Worm (Caenorhabditis elegans) whole organism, young adult: Measurements from ENCODE around the gene F56C3.10.

ENCODE experiments used
- C17E4.6 ChIP-seq: fragments of 200-800 bp; sonication (Bioruptor generic); IDR thresholded peaks from 2 replicates; pipeline ENCODE4 v1.3.6; 2022; ENCODE audit warnings: missing genetic modification reagents, missing genetic modification characterization, missing compliant biosample characterization
- F52B5.7 ChIP-seq: sonication (generic microtip); optimal IDR thresholded peaks from 2 replicates; lab custom pipeline; 2016; ENCODE audit warnings: mild to moderate bottlenecking, missing genetic modification characterization, missing compliant biosample characterization
- K11D2.4 ChIP-seq: fragments of 200-800 bp; sonication (Bioruptor generic); IDR thresholded peaks from 2 replicates; pipeline ENCODE4 v1.3.6; 2022; ENCODE audit warnings: missing genetic modification reagents, missing genetic modification characterization, missing compliant biosample characterization
- K12H6.12 ChIP-seq: fragments of 200-800 bp; sonication (Bioruptor generic); optimal IDR thresholded peaks from 2 replicates; lab custom pipeline; 2018; ENCODE audit warnings: mild to moderate bottlenecking, missing genetic modification characterization, missing compliant biosample characterization
- Y79H2A.3 ChIP-seq: fragments of 200-800 bp; sonication (Bioruptor generic); conservative IDR thresholded peaks from 2 replicates; pipeline ENCODE4 v1.3.6; 2022; ENCODE audit warnings: missing genetic modification reagents, missing genetic modification characterization, missing compliant biosample characterization
- Y95B8A.8 ChIP-seq: fragments of 200-800 bp; sonication (Bioruptor generic); IDR thresholded peaks from 2 replicates; pipeline ENCODE4 v1.3.6; 2022; ENCODE audit warnings: missing genetic modification reagents, missing genetic modification characterization, missing compliant biosample characterization
- ZK185.1 ChIP-seq: sonication (generic microtip); optimal IDR thresholded peaks from 2 replicates; lab custom pipeline; 2016; ENCODE audit warnings: mild to moderate bottlenecking, missing genetic modification characterization, missing compliant biosample characterization; ENCODE audit not compliant: poor library complexity, severe bottlenecking
- atf-7 ChIP-seq: sonication (generic microtip); optimal IDR thresholded peaks from 2 replicates; lab custom pipeline; 2017; ENCODE audit warnings: mild to moderate bottlenecking, missing genetic modification characterization, missing compliant biosample characterization
- athp-1 ChIP-seq: sonication (generic microtip); optimal IDR thresholded peaks from 2 replicates; lab custom pipeline; 2017; ENCODE audit warnings: mild to moderate bottlenecking, missing genetic modification characterization, missing compliant biosample characterization
- attf-6 ChIP-seq: fragments of 200-800 bp; sonication (Bioruptor generic); IDR thresholded peaks from 2 replicates; pipeline ENCODE4 v1.3.6; 2022; ENCODE audit warnings: missing genetic modification reagents, missing genetic modification characterization, missing compliant biosample characterization
- bed-2 ChIP-seq: fragments of 200-800 bp; sonication (Bioruptor generic); IDR thresholded peaks from 2 replicates; pipeline ENCODE4 v1.3.6; 2022; ENCODE audit warnings: missing genetic modification reagents, missing genetic modification characterization, missing compliant biosample characterization
- cebp-2 ChIP-seq: fragments of 200-800 bp; sonication (Bioruptor generic); IDR thresholded peaks from 2 replicates; pipeline ENCODE4 v1.3.6; 2022; ENCODE audit warnings: missing genetic modification characterization, missing compliant biosample characterization
- ceh-100 ChIP-seq: fragments of 200-800 bp; sonication (Bioruptor generic); IDR thresholded peaks from 2 replicates; pipeline ENCODE4 v1.3.6; 2022; ENCODE audit warnings: missing genetic modification reagents, missing genetic modification characterization, missing compliant biosample characterization
- ceh-40 ChIP-seq: fragments of 200-800 bp; sonication (Bioruptor generic); IDR thresholded peaks from 2 replicates; pipeline ENCODE4 v1.3.6; 2022; ENCODE audit warnings: missing genetic modification characterization, missing compliant biosample characterization
- ceh-58 ChIP-seq: fragments of 200-800 bp; sonication (Bioruptor generic); IDR thresholded peaks from 2 replicates; pipeline ENCODE4 v1.3.6; 2022; ENCODE audit warnings: missing genetic modification characterization, missing compliant biosample characterization
- chd-7 ChIP-seq: sonication (generic microtip); optimal IDR thresholded peaks from 2 replicates; lab custom pipeline; 2016; ENCODE audit warnings: mild to moderate bottlenecking, missing genetic modification characterization, moderate library complexity, missing compliant biosample characterization
- dpff-1 ChIP-seq: sonication (generic microtip); optimal IDR thresholded peaks from 2 replicates; lab custom pipeline; 2017; ENCODE audit warnings: mild to moderate bottlenecking, missing genetic modification characterization, missing compliant biosample characterization
- dpl-1 ChIP-seq: fragments of 150-350 bp; optimal IDR thresholded peaks from 2 replicates; lab custom pipeline; 2014; ENCODE audit warnings: missing biosample characterization, missing genetic modification reagents, missing genetic modification characterization
- egl-18 ChIP-seq: fragments of 200-800 bp; sonication (Bioruptor generic); IDR thresholded peaks from 2 replicates; pipeline ENCODE4 v1.3.6; 2022; ENCODE audit warnings: missing genetic modification reagents, missing genetic modification characterization, missing compliant biosample characterization
- egrh-3 ChIP-seq: fragments of 200-800 bp; sonication (Bioruptor generic); IDR thresholded peaks from 2 replicates; pipeline ENCODE4 v1.3.6; 2022; ENCODE audit warnings: missing genetic modification reagents, missing genetic modification characterization, missing compliant biosample characterization
- ets-4 ChIP-seq: fragments of 200-800 bp; sonication (Bioruptor generic); optimal IDR thresholded peaks from 2 replicates; lab custom pipeline; 2018; ENCODE audit warnings: mild to moderate bottlenecking, missing genetic modification characterization, missing compliant biosample characterization
- hlh-12 ChIP-seq: sonication (generic microtip); optimal IDR thresholded peaks from 2 replicates; lab custom pipeline; 2016; ENCODE audit warnings: missing genetic modification characterization, missing compliant biosample characterization
- hmg-1.2 ChIP-seq: fragments of 200-800 bp; sonication (Bioruptor generic); IDR thresholded peaks from 2 replicates; pipeline ENCODE4 v1.3.6; 2022; ENCODE audit warnings: missing genetic modification reagents, missing genetic modification characterization, missing compliant biosample characterization
- hmg-20 ChIP-seq: fragments of 200-800 bp; sonication (Bioruptor generic); IDR thresholded peaks from 2 replicates; pipeline ENCODE4 v1.3.6; 2022; ENCODE audit warnings: missing genetic modification reagents, missing genetic modification characterization, missing compliant biosample characterization
- hsf-1 ChIP-seq: fragments of 200-800 bp; sonication (Bioruptor generic); IDR thresholded peaks from 2 replicates; pipeline ENCODE4 v1.3.6; 2022; ENCODE audit warnings: missing genetic modification reagents, missing genetic modification characterization, missing compliant biosample characterization
- let-526 ChIP-seq: fragments of 200-800 bp; sonication (Bioruptor generic); IDR thresholded peaks from 2 replicates; pipeline ENCODE4 v1.3.6; 2022; ENCODE audit warnings: missing genetic modification reagents, missing genetic modification characterization, missing compliant biosample characterization
- lin-40 ChIP-seq: sonication (generic microtip); optimal IDR thresholded peaks from 2 replicates; lab custom pipeline; 2016; ENCODE audit warnings: missing genetic modification characterization, mild to moderate bottlenecking, missing compliant biosample characterization, missing genotype, missing genetic modification reagents
- lir-1 ChIP-seq: fragments of 200-800 bp; sonication (Bioruptor generic); conservative IDR thresholded peaks from 2 replicates; pipeline ENCODE4 v1.3.6; 2022; ENCODE audit warnings: missing genetic modification reagents, missing genetic modification characterization, missing compliant biosample characterization
- madf-3 ChIP-seq: fragments of 200-800 bp; sonication (Bioruptor generic); IDR thresholded peaks from 2 replicates; pipeline ENCODE4 v1.3.6; 2022; ENCODE audit warnings: missing genetic modification reagents, missing genetic modification characterization, missing compliant biosample characterization
- madf-8 ChIP-seq: fragments of 200-800 bp; sonication (Bioruptor generic); conservative IDR thresholded peaks from 2 replicates; pipeline ENCODE4 v1.3.6; 2022; ENCODE audit warnings: missing genetic modification reagents, missing genetic modification characterization, missing compliant biosample characterization
- mcd-1 ChIP-seq: fragments of 200-800 bp; sonication (Bioruptor generic); IDR thresholded peaks from 2 replicates; pipeline ENCODE4 v1.3.6; 2022; ENCODE audit warnings: missing genetic modification reagents, missing genetic modification characterization, missing compliant biosample characterization
- mel-28 ChIP-seq: sonication (generic microtip); optimal IDR thresholded peaks from 2 replicates; lab custom pipeline; 2016; ENCODE audit warnings: borderline replicate concordance, mild to moderate bottlenecking, missing genetic modification characterization, missing compliant biosample characterization
- mxl-1 ChIP-seq: sonication (generic microtip); optimal IDR thresholded peaks from 2 replicates; lab custom pipeline; 2016; ENCODE audit warnings: missing genetic modification characterization, missing compliant biosample characterization
- nfya-2 ChIP-seq: fragments of 200-800 bp; sonication (Bioruptor generic); IDR thresholded peaks from 2 replicates; pipeline ENCODE4 v1.3.6; 2022; ENCODE audit warnings: missing genetic modification reagents, missing genetic modification characterization, missing compliant biosample characterization
- nfyb-1 ChIP-seq: fragments of 200-800 bp; sonication (Bioruptor generic); IDR thresholded peaks from 2 replicates; pipeline ENCODE4 v1.3.6; 2022; ENCODE audit warnings: missing genetic modification reagents, missing genetic modification characterization, missing compliant biosample characterization
- nhr-120 ChIP-seq: fragments of 200-800 bp; sonication (Bioruptor generic); IDR thresholded peaks from 2 replicates; pipeline ENCODE4 v1.3.6; 2022; ENCODE audit warnings: missing genetic modification characterization, missing compliant biosample characterization
- nhr-179 ChIP-seq: sonication (generic microtip); optimal IDR thresholded peaks from 2 replicates; lab custom pipeline; 2016; ENCODE audit warnings: mild to moderate bottlenecking, missing genetic modification characterization, missing compliant biosample characterization
- nhr-90 ChIP-seq: sonication (generic microtip); optimal IDR thresholded peaks from 2 replicates; lab custom pipeline; 2016; ENCODE audit warnings: missing genotype, mild to moderate bottlenecking, missing genetic modification characterization, missing compliant biosample characterization
- snpc-1.3 ChIP-seq: sonication (generic microtip); optimal IDR thresholded peaks from 2 replicates; lab custom pipeline; 2017; ENCODE audit warnings: missing genetic modification characterization, mild to moderate bottlenecking, missing compliant biosample characterization, antibody characterized with exemption, moderate library complexity, missing genotype, missing genetic modification reagents; ENCODE audit not compliant: insufficient read depth
- snpc-4 ChIP-seq, 5 experiments: fragments of 150-350 bp in 1 of 5; sonication (generic microtip) in 4 of 5; optimal IDR thresholded peaks; 2 replicates each; lab custom pipeline; 2014 to 2018; ENCODE audit warnings: missing genetic modification characterization in 5 of 5, missing biosample characterization in 3 of 5, antibody characterized with exemption in 2 of 5, mild to moderate bottlenecking in 2 of 5, missing compliant biosample characterization in 2 of 5, missing genotype in 2 of 5, moderate library complexity in 2 of 5, missing genetic modification reagents in 1 of 5
- unc-130 ChIP-seq: sonication (generic microtip); optimal IDR thresholded peaks from 2 replicates; lab custom pipeline; 2016; ENCODE audit warnings: missing genetic modification reagents, missing genetic modification characterization, missing compliant biosample characterization
- zfh-2 ChIP-seq: fragments of 200-800 bp; sonication (Bioruptor generic); conservative IDR thresholded peaks from 2 replicates; pipeline ENCODE4 v1.3.6; 2022; ENCODE audit warnings: missing genetic modification reagents, missing genetic modification characterization, missing compliant biosample characterization
- ztf-25 ChIP-seq: fragments of 200-800 bp; sonication (Bioruptor generic); IDR thresholded peaks from 2 replicates; pipeline ENCODE4 v1.3.6; 2022; ENCODE audit warnings: missing genetic modification reagents, missing genetic modification characterization, missing compliant biosample characterization
- ztf-3 ChIP-seq: fragments of 200-800 bp; sonication (Bioruptor generic); optimal IDR thresholded peaks from 2 replicates; lab custom pipeline; 2018; ENCODE audit warnings: mild to moderate bottlenecking, missing genetic modification characterization, missing compliant biosample characterization
- ztf-6 ChIP-seq: fragments of 200-800 bp; sonication (Bioruptor generic); IDR thresholded peaks from 2 replicates; pipeline ENCODE4 v1.3.6; 2022; ENCODE audit warnings: missing genetic modification reagents, missing genetic modification characterization, missing compliant biosample characterization

The F56C3.10 gene

ce11 chrX:1384538-1384937, 3.1 kb upstream of the F56C3.10 start, which contains the start of gene F56C3.8:
Gene F56C3.8, minus strand, starts transcription at chrX:1384638.
- TF ChIP-seq lir-1 (GFP tag; lab: Robert Waterston, UW) = no peak
- no peak for TF ChIP-seq atf-7 (tag; lab: Kevin White, UChicago)
- TF ChIP-seq egrh-3 (GFP tag; lab: Robert Waterston, UW) = no peak
- no peak for TF ChIP-seq unc-130 (GFP tag; lab: Kevin White, UChicago)
- no peak for TF ChIP-seq hsf-1 (GFP tag; lab: Robert Waterston, UW)
- TF ChIP-seq let-526 (GFP tag; lab: Robert Waterston, UW) = no peak
- TF ChIP-seq attf-6 (GFP tag; lab: Robert Waterston, UW) = no peak
- no peak for TF ChIP-seq lin-40 (tag; lab: Kevin White, UChicago)
- no peak for TF ChIP-seq hmg-20
- no peak for TF ChIP-seq dpl-1 (GFP tag; lab: Kevin White, UChicago)
- TF ChIP-seq ceh-40 (GFP tag; lab: Robert Waterston, UW) = no peak
- TF ChIP-seq nhr-179 = no peak
- TF ChIP-seq ceh-100 (GFP tag; lab: Robert Waterston, UW) = no peak
- TF ChIP-seq nhr-90 = no peak
- TF ChIP-seq ets-4 (GFP tag; lab: Kevin White, UChicago) = no peak
- no peak for TF ChIP-seq ztf-3 (GFP tag; lab: Kevin White, UChicago)

- TF ChIP-seq ztf-25 (GFP tag; lab: Robert Waterston, UW) (no peak), nfyb-1 (GFP tag; lab: Robert Waterston, UW) (no peak), Y79H2A.3 (no peak), zfh-2 (GFP tag; lab: Robert Waterston, UW) (peak; percentile 78), ceh-58 (GFP tag; lab: Robert Waterston, UW) (no peak)
These were observed 2.1 kb upstream of the F56C3.10 start for ce11 chrX:1383546-1383945.

- TF ChIP-seq mcd-1 (GFP tag; lab: Robert Waterston, UW) = peak; percentile 74
- TF ChIP-seq snpc-4 (GFP tag; optimal IDR thresholded peaks at IDR 0.05; lab: Kevin White, UChicago) = peak; percentile 66
- peak in 3 of 4 experiments; percentile 78 to 86 (median 81) for TF ChIP-seq snpc-4 (tag; optimal IDR thresholded peaks at IDR 0.05; lab: Kevin White, UChicago)
- no peak for TF ChIP-seq dpff-1 (tag; lab: Kevin White, UChicago)
- TF ChIP-seq madf-8 (GFP tag; lab: Robert Waterston, UW) = no peak
- TF ChIP-seq zfh-2 (GFP tag; lab: Robert Waterston, UW) = peak; percentile 83
- no peak for TF ChIP-seq hlh-12
- TF ChIP-seq F52B5.7 (tag; lab: Kevin White, UChicago) = peak; percentile 70
- peak; percentile 29 for TF ChIP-seq athp-1
- TF ChIP-seq hmg-1.2 (GFP tag; lab: Robert Waterston, UW) = peak; percentile 79
- TF ChIP-seq mel-28 = no peak
- peak; percentile 79; the same call in 1 of the 2 replicates for TF ChIP-seq egl-18 (GFP tag; lab: Robert Waterston, UW)
- TF ChIP-seq ztf-25 (GFP tag; lab: Robert Waterston, UW) = 0 out of 2 replicates have a peak, but pooled peaks have one; percentile 66
- 0 out of 2 replicates have a peak, but pooled peaks have one; percentile 34 for TF ChIP-seq C17E4.6 (GFP tag; lab: Robert Waterston, UW)
- peak; percentile 89 for TF ChIP-seq K11D2.4
- no peak for TF ChIP-seq ceh-58 (GFP tag; lab: Robert Waterston, UW)
- TF ChIP-seq snpc-1.3 (tag; lab: Kevin White, UChicago) = peak; percentile 31
- no peak for TF ChIP-seq bed-2 (GFP tag; lab: Robert Waterston, UW)
- TF ChIP-seq chd-7 (tag; lab: Kevin White, UChicago) = peak; percentile 83
- TF ChIP-seq K12H6.12 (tag; lab: Kevin White, UChicago) = peak; percentile 46
- peak; percentile 55; the same call in 1 of the 2 replicates for TF ChIP-seq ztf-6 (GFP tag; lab: Robert Waterston, UW)
- TF ChIP-seq madf-3 (GFP tag; lab: Robert Waterston, UW) = no peak
- TF ChIP-seq ZK185.1 (tag; lab: Kevin White, UChicago) = peak; percentile 77
- TF ChIP-seq mxl-1 = peak; percentile 67
- 0 out of 2 replicates have a peak, but pooled peaks have one; percentile 77 for TF ChIP-seq cebp-2 (GFP tag; lab: Robert Waterston, UW)
- peak; percentile 79; the same call in 1 of the 2 replicates for TF ChIP-seq nhr-120 (GFP tag; lab: Robert Waterston, UW)
- TF ChIP-seq nfya-2 (GFP tag; lab: Robert Waterston, UW) = no peak
- TF ChIP-seq Y95B8A.8 (GFP tag; lab: Robert Waterston, UW) = peak; percentile 52; the same call in 1 of the 2 replicates
These were observed 2.1 kb downstream of the F56C3.10 start for ce11 chrX:1379391-1379790.
